Fruit fly (Drosophila melanogaster) whole organism: ENCODE data around the gene CG43672.

Experiments
- CG8478 ChIP-seq: fragments of >200 bp; optimal IDR thresholded peaks from 2 replicates; lab custom pipeline; 2018; ENCODE audit warnings: inconsistent platforms
- pan ChIP-seq: fragments of >200 bp; optimal IDR thresholded peaks from 2 replicates; lab custom pipeline; 2017

DNA sequence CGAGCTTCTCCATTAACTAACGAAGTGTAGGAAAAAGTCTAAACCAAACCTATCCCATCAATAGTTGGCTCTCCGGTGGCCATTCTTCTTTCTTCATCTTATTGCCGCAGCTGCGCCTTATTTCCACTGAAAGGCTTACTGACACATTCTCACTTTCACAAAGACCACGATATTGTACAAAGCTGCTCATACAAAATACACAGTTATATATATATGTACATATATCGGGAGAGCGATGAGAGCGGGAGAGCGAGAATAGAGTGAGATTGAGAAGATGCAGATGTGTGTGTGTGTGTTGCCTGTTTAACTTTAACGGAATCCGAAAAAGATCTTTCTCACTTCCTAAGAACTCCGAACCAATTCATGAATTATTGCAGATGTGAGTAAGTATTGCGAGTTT lies 40.5 kb downstream of the CG43672 start:
- no peak for TF ChIP-seq pan (lab: Kevin White, UChicago)
- TF ChIP-seq CG8478 (lab: Kevin White, UChicago) = no peak
